Fruit fly (Drosophila melanogaster): ENCODE results near the gene CG2924.

The CG2924 gene

DNA sequence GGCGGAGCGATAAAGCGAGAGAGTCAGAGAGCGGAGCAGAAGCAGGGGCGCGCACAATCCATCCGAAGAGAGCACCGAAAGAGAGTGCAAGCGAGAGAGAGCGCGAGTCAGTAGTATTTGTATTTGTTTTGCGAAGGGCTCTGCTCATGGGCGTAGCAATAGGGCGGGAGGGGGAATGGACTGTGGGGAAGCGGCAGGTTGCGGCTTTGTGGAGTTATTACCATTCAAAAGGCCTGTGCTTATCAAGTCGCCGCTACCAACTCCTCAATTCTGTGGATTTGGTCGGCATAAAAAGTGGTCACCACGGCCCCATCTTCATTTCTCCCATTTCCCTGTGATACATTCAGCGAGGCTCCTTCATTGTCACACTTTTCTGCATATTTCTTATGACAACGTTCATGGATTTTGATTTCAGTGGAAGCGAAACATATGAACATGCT lies 30.5 kb upstream of the CG2924 start (continued):
- TF ChIP-seq Dll (GFP tag; IDR thresholded peaks at IDR 0.05; ENCODE audit: partially characterized antibody) (no peak), CG12391 (tag; optimal IDR thresholded peaks at IDR 0.05) (no peak), CG1233 (GFP tag; optimal IDR thresholded peaks at IDR 0.05) (no peak), dysf (GFP tag; IDR thresholded peaks at IDR 0.05) (peak; percentile 66; the same call in 2 of the 3 replicates), Stat92E (GFP tag; optimal IDR thresholded peaks at IDR 0.05) (no peak), gem (tag; optimal IDR thresholded peaks at IDR 0.05) (peak; percentile 60), CG13287 (GFP tag; IDR thresholded peaks at IDR 0.05; ENCODE audit: partially characterized antibody) (no peak), D19B (GFP tag; optimal IDR thresholded peaks at IDR 0.05) (peak; percentile 42), wdn (GFP tag; IDR thresholded peaks at IDR 0.05) (no peak), az2 (GFP tag; optimal IDR thresholded peaks at IDR 0.05) (peak; percentile 23), Optix (GFP tag; IDR thresholded peaks at IDR 0.05) (0 out of 3 replicates have a peak, but pooled peaks have one; percentile 30), Dek (tag; optimal IDR thresholded peaks at IDR 0.05) (peak; percentile 18), zf30C (GFP tag; optimal IDR thresholded peaks at IDR 0.05) (peak; percentile 31), chif (GFP tag; optimal IDR thresholded peaks at IDR 0.05) (no peak), YL-1 (GFP tag; optimal IDR thresholded peaks at IDR 0.05) (no peak), CG14014 (GFP tag; IDR thresholded peaks at IDR 0.05) (no peak; the same call in 1 of the 2 replicates), CG11085 (GFP tag; IDR thresholded peaks at IDR 0.05) (peak; percentile 18; the same call in 1 of the 2 replicates), crol (GFP tag; IDR thresholded peaks at IDR 0.05) (peak; percentile 95), CG16815 (GFP tag; optimal IDR thresholded peaks at IDR 0.05) (peak; percentile 46), prd (optimal IDR thresholded peaks at IDR 0.05) (no peak), prd (GFP tag; IDR thresholded peaks at IDR 0.05) (peak; percentile 60; the same call in 2 of the 3 replicates), CG7372 (GFP tag; IDR thresholded peaks at IDR 0.05) (no peak), Xbp1 (GFP tag; optimal IDR thresholded peaks at IDR 0.05) (peak; percentile 5), CG1024 (GFP tag; IDR thresholded peaks at IDR 0.05) (no peak), Side (GFP tag; optimal IDR thresholded peaks at IDR 0.05) (peak; percentile 35), sr (GFP tag; IDR thresholded peaks at IDR 0.05) (peak; percentile 5; the same call in 1 of the 3 replicates), ap (GFP tag; IDR thresholded peaks at IDR 0.05) (0 out of 2 replicates have a peak, but pooled peaks have one; percentile 33), HLH3B (GFP tag; IDR thresholded peaks at IDR 0.05) (no peak), CG3847 (GFP tag; IDR thresholded peaks at IDR 0.05) (peak; percentile 29; the same call in 1 of the 2 replicates), Nf-YA (GFP tag; IDR thresholded peaks at IDR 0.05) (no peak), Atf3 (GFP tag; optimal IDR thresholded peaks at IDR 0.05) (no peak), CG9215 (GFP tag; IDR thresholded peaks at IDR 0.05) (peak; percentile 62), HLHmδ (GFP tag; optimal IDR thresholded peaks at IDR 0.05) (peak; percentile 78), CG12155 (GFP tag; optimal IDR thresholded peaks at IDR 0.05) (peak; percentile 46), CrebB (tag; optimal IDR thresholded peaks at IDR 0.05) (no peak), tap (tag; optimal IDR thresholded peaks at IDR 0.05) (no peak), CG6272 (GFP tag; IDR thresholded peaks at IDR 0.05) (peak; percentile 34), Myb (GFP tag; optimal IDR thresholded peaks at IDR 0.05) (no peak), her (GFP tag; optimal IDR thresholded peaks at IDR 0.05) (no peak), CG13296 (GFP tag; optimal IDR thresholded peaks at IDR 0.05) (peak; percentile 15), CG31441 (GFP tag; IDR thresholded peaks at IDR 0.05) (no peak), emc (GFP tag; optimal IDR thresholded peaks at IDR 0.05) (no peak), hb (GFP tag; IDR thresholded peaks at IDR 0.05; ENCODE audit: partially characterized antibody) (no peak), CG15601 (tag; optimal IDR thresholded peaks at IDR 0.05) (no peak), Hand (GFP tag; optimal IDR thresholded peaks at IDR 0.05) (peak; percentile 55), org-1 (GFP tag; optimal IDR thresholded peaks at IDR 0.05) (peak; percentile 62), CoRest (tag; optimal IDR thresholded peaks at IDR 0.05) (peak; percentile 62), pho (GFP tag; optimal IDR thresholded peaks at IDR 0.05) (no peak), Hr51 (GFP tag; optimal IDR thresholded peaks at IDR 0.05) (peak in 1 of 2 experiments; percentile 55), hkb (optimal IDR thresholded peaks at IDR 0.05) (no peak), hkb (GFP tag; IDR thresholded peaks at IDR 0.05) (peak; percentile 6; the same call in 1 of the 2 replicates)

Measured in whole organism, embryonic.